Worm (Caenorhabditis elegans): ENCODE results near the gene C50F4.4.

DNA sequence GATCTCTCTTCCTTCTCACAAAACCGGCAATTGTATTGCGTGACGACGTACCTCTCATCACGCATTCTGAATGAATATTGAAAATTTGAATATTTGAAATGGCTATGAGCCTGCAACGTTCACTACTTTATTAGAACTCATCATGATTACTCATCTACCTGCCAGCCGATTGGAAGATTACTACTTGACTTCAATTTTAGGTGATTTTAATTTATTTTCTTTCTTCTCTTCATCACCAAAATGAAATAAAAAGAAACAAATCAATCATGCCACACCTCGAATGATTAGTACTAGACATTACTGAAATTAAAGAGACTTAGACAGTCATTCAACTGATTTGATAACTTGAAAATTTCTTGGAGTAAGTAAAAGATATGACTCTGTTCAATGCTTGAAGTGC lies 47.7 kb downstream of the C50F4.4 start:
- no peak for TF ChIP-seq zag-1 (tag; optimal IDR thresholded peaks at IDR 0.05)
- no peak for TF ChIP-seq elt-3 (tag; optimal IDR thresholded peaks at IDR 0.05)
- TF ChIP-seq egl-27 (tag; optimal IDR thresholded peaks at IDR 0.05), result no peak
- no peak for TF ChIP-seq fos-1 (tag; optimal IDR thresholded peaks at IDR 0.05)
- no peak for TF ChIP-seq nhr-11 (tag; optimal IDR thresholded peaks at IDR 0.05)
- no peak for TF ChIP-seq elt-2 (tag; optimal IDR thresholded peaks at IDR 0.05)
- no peak for TF ChIP-seq mdl-1 (tag; optimal IDR thresholded peaks at IDR 0.05)
- no peak for TF ChIP-seq pha-4 (tag; optimal IDR thresholded peaks at IDR 0.05)
- no peak for TF ChIP-seq ztf-11 (tag; optimal IDR thresholded peaks at IDR 0.05)
- no peak for TF ChIP-seq nhr-12 (tag; optimal IDR thresholded peaks at IDR 0.05)
- no peak for TF ChIP-seq nhr-237 (tag; optimal IDR thresholded peaks at IDR 0.05)
